Fruit fly (Drosophila melanogaster): ENCODE data around the gene CG17221.

DNA sequence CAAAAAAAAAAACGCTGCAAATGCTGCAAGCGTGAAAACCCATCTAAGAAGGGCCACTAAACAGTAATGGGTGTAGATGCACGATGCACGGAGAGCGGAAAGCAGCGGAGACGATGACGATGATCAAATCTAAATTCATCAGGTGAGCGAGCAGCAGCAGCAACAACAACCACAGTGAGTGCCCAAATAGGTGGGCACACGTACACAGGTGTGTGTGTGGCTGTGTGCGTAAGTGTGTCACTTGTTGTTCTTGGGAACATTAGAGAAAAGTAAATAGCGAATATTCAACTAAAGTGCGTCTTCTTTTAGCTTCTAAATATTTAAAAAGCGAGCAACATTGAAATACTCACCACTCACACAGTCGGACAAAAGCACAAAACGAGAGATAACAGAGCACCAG lies 46.5 kb upstream of the CG17221 start:
- TF ChIP-seq Mnt (GFP tag; optimal IDR thresholded peaks at IDR 0.05) (peak; percentile 25), Hr96 (GFP tag; optimal IDR thresholded peaks at IDR 0.05) (no peak), Crg-1 (GFP tag; optimal IDR thresholded peaks at IDR 0.05) (no peak), CG1620 (GFP tag; optimal IDR thresholded peaks at IDR 0.05) (no peak), CG11617 (GFP tag; optimal IDR thresholded peaks at IDR 0.05) (no peak), cnc (optimal IDR thresholded peaks at IDR 0.05) (no peak), bab1 (GFP tag; optimal IDR thresholded peaks at IDR 0.05) (no peak), CG14711 (tag; optimal IDR thresholded peaks at IDR 0.05) (no peak), kay (GFP tag; ENCODE audit: borderline replicate concordance) (no peak), tj (GFP tag; optimal IDR thresholded peaks at IDR 0.05) (no peak), cic (GFP tag; optimal IDR thresholded peaks at IDR 0.05) (no peak)
